Worm (Caenorhabditis elegans) whole organism, L1 larva: ENCODE data around the gene fpn-1.2.

Source experiments
- C04F5.9 ChIP-seq: sonication (generic microtip); optimal IDR thresholded peaks from 2 replicates; lab custom pipeline; 2016; ENCODE audit warnings: missing genetic modification characterization, missing compliant biosample characterization
- C16A3.4 ChIP-seq: fragments of 150-350 bp; optimal IDR thresholded peaks from 2 replicates; lab custom pipeline; 2014; ENCODE audit warnings: missing biosample characterization, missing genetic modification characterization
- F16B12.6 ChIP-seq: fragments of 150-350 bp; optimal IDR thresholded peaks from 2 replicates; lab custom pipeline; 2014; ENCODE audit warnings: missing biosample characterization, missing genetic modification characterization
- Y116A8C.19 ChIP-seq: sonication (generic microtip); optimal IDR thresholded peaks from 2 replicates; lab custom pipeline; 2016; ENCODE audit warnings: missing compliant biosample characterization, missing genetic modification characterization, borderline replicate concordance
- aly-2 ChIP-seq: fragments of 150-350 bp; optimal IDR thresholded peaks from 2 replicates; lab custom pipeline; 2014; ENCODE audit warnings: missing biosample characterization, missing genetic modification characterization
- blmp-1 ChIP-seq: fragments of 150-350 bp; optimal IDR thresholded peaks from 2 replicates; lab custom pipeline; 2014; ENCODE audit warnings: missing biosample characterization, missing genetic modification characterization
- ceh-8 ChIP-seq: fragments of 200-800 bp; sonication (Bioruptor generic); optimal IDR thresholded peaks from 2 replicates; lab custom pipeline; 2018; ENCODE audit warnings: mild to moderate bottlenecking, missing genetic modification characterization, moderate library complexity, missing compliant biosample characterization
- ceh-82 ChIP-seq, 3 experiments: fragments of 150-350 bp in 1 of 3; sonication (generic microtip) in 2 of 3; optimal IDR thresholded peaks; 2 replicates each; lab custom pipeline; 2014 to 2017; ENCODE audit warnings: missing biosample characterization in 3 of 3, missing genetic modification characterization in 3 of 3
- ceh-88 ChIP-seq: fragments of 200-800 bp; sonication (Bioruptor generic); IDR thresholded peaks from 2 replicates; pipeline ENCODE4 v1.3.6; 2022; ENCODE audit warnings: missing genetic modification characterization, missing compliant biosample characterization
- ceh-90 ChIP-seq: sonication (generic microtip); optimal IDR thresholded peaks from 2 replicates; lab custom pipeline; 2016; ENCODE audit warnings: missing genetic modification characterization, missing compliant biosample characterization
- ces-1 ChIP-seq: fragments of 150-350 bp; optimal IDR thresholded peaks from 2 replicates; lab custom pipeline; 2014; ENCODE audit warnings: missing biosample characterization, missing genetic modification reagents, missing genetic modification characterization
- dsc-1 ChIP-seq: sonication (generic microtip); optimal IDR thresholded peaks from 2 replicates; lab custom pipeline; 2016; ENCODE audit warnings: mild to moderate bottlenecking, missing genetic modification characterization, missing compliant biosample characterization
- efl-1 ChIP-seq, 4 experiments: fragments of 150-350 bp; optimal IDR thresholded peaks in 3 of 4; peaks in 1 of 4; 1 replicate in 1 of 4; 2 replicates in 3 of 4; lab custom pipeline; 2014; ENCODE audit warnings: missing biosample characterization in 2 of 4, missing genetic modification characterization in 2 of 4, missing genetic modification reagents in 2 of 4
- elt-2 ChIP-seq: sonication (generic microtip); optimal IDR thresholded peaks from 2 replicates; lab custom pipeline; 2016; ENCODE audit warnings: missing genetic modification characterization, mild to moderate bottlenecking, inconsistent platforms, missing compliant biosample characterization, missing genetic modification reagents
- elt-3 ChIP-seq, 6 experiments: fragments of 150-350 bp in 1 of 6; sonication (generic microtip); optimal IDR thresholded peaks; 2 replicates each; lab custom pipeline; 2017 to 2018; ENCODE audit warnings: missing biosample characterization in 6 of 6, missing genetic modification characterization in 6 of 6, inconsistent platforms in 1 of 6
- fkh-4 ChIP-seq: sonication (generic microtip); optimal IDR thresholded peaks from 2 replicates; lab custom pipeline; 2016; ENCODE audit warnings: missing compliant biosample characterization, missing genetic modification characterization, borderline replicate concordance
- hlh-17 ChIP-seq: fragments of 200-800 bp; sonication (Bioruptor generic); optimal IDR thresholded peaks from 2 replicates; lab custom pipeline; 2018; ENCODE audit warnings: missing genetic modification characterization, mild to moderate bottlenecking, missing compliant biosample characterization, moderate library complexity, borderline replicate concordance
- irx-1 ChIP-seq: sonication (generic microtip); optimal IDR thresholded peaks from 2 replicates; lab custom pipeline; 2016; ENCODE audit warnings: missing genetic modification characterization, missing compliant biosample characterization
- isw-1 ChIP-seq: fragments of 200-800 bp; sonication (Bioruptor generic); IDR thresholded peaks from 2 replicates; pipeline ENCODE4 v1.3.6; 2022; ENCODE audit warnings: missing genetic modification characterization, missing compliant biosample characterization
- jun-1 ChIP-seq: fragments of 150-350 bp; optimal IDR thresholded peaks from 2 replicates; lab custom pipeline; 2014; ENCODE audit warnings: missing biosample characterization, missing genetic modification reagents, missing genetic modification characterization
- lin-13 ChIP-seq: fragments of 150-350 bp; optimal IDR thresholded peaks from 2 replicates; lab custom pipeline; 2014; ENCODE audit warnings: missing biosample characterization, missing genetic modification reagents, missing genetic modification characterization
- lin-15B ChIP-seq: fragments of 150-350 bp; sonication (generic microtip); optimal IDR thresholded peaks from 3 replicates; lab custom pipeline; 2014; ENCODE audit warnings: missing biosample characterization, missing genetic modification characterization
- lin-35 ChIP-seq, 2 experiments: fragments of 150-350 bp; optimal IDR thresholded peaks; 2 replicates each; lab custom pipeline; 2014; ENCODE audit warnings: missing biosample characterization in 2 of 2, missing genetic modification characterization in 2 of 2, missing genetic modification reagents in 2 of 2
- lir-3 ChIP-seq: sonication (generic microtip); optimal IDR thresholded peaks from 2 replicates; lab custom pipeline; 2016; ENCODE audit warnings: mild to moderate bottlenecking, missing genetic modification characterization, moderate library complexity, missing compliant biosample characterization; ENCODE audit not compliant: poor library complexity
- mef-2 ChIP-seq: fragments of 150-350 bp; optimal IDR thresholded peaks from 2 replicates; lab custom pipeline; 2014; ENCODE audit warnings: missing biosample characterization, missing genetic modification characterization
- mep-1 ChIP-seq: fragments of 150-350 bp; optimal IDR thresholded peaks from 2 replicates; lab custom pipeline; 2014; ENCODE audit warnings: missing biosample characterization, missing genetic modification characterization
- nhr-12 ChIP-seq: sonication (generic microtip); optimal IDR thresholded peaks from 2 replicates; lab custom pipeline; 2017; ENCODE audit warnings: missing biosample characterization, missing genetic modification characterization
- nhr-19 ChIP-seq: fragments of 200-800 bp; sonication (Bioruptor generic); conservative IDR thresholded peaks from 2 replicates; pipeline ENCODE4 v1.3.6; 2022; ENCODE audit warnings: missing genetic modification characterization, missing compliant biosample characterization
- nhr-20 ChIP-seq: sonication (generic microtip); optimal IDR thresholded peaks from 2 replicates; lab custom pipeline; 2016; ENCODE audit warnings: mild to moderate bottlenecking, missing genetic modification characterization, missing compliant biosample characterization
- nhr-237 ChIP-seq: fragments of 150-350 bp; optimal IDR thresholded peaks from 2 replicates; lab custom pipeline; 2014; ENCODE audit warnings: missing biosample characterization, missing genetic modification characterization
- nhr-28 ChIP-seq: fragments of 150-350 bp; optimal IDR thresholded peaks from 2 replicates; lab custom pipeline; 2014; ENCODE audit warnings: missing biosample characterization, missing genetic modification characterization
- nhr-71 ChIP-seq: sonication (generic microtip); optimal IDR thresholded peaks from 2 replicates; lab custom pipeline; 2016; ENCODE audit warnings: mild to moderate bottlenecking, missing genetic modification characterization, moderate library complexity, missing compliant biosample characterization
- nhr-76 ChIP-seq: sonication (generic microtip); optimal IDR thresholded peaks from 2 replicates; lab custom pipeline; 2017; ENCODE audit warnings: missing biosample characterization, missing genetic modification characterization
- nhr-77 ChIP-seq: fragments of 150-350 bp; optimal IDR thresholded peaks from 2 replicates; lab custom pipeline; 2014; ENCODE audit warnings: missing biosample characterization, missing genetic modification characterization
- nhr-84 ChIP-seq: sonication (generic microtip); optimal IDR thresholded peaks from 2 replicates; lab custom pipeline; 2017; ENCODE audit warnings: missing biosample characterization, missing genetic modification characterization
- nhr-85 ChIP-seq: sonication (generic microtip); peaks from one replicate; lab custom pipeline; 2016; ENCODE audit warnings: missing genetic modification characterization, inconsistent platforms, missing compliant biosample characterization
- pag-3 ChIP-seq: sonication (generic microtip); optimal IDR thresholded peaks from 2 replicates; lab custom pipeline; 2017; ENCODE audit warnings: missing genetic modification characterization, mild to moderate bottlenecking, missing compliant biosample characterization, antibody characterized with exemption, borderline replicate concordance; ENCODE audit not compliant: insufficient read depth
- pax-3 ChIP-seq: fragments of 200-800 bp; sonication (Bioruptor generic); optimal IDR thresholded peaks from 2 replicates; lab custom pipeline; 2018; ENCODE audit warnings: mild to moderate bottlenecking, missing genetic modification characterization, moderate library complexity, missing compliant biosample characterization
- skn-1 ChIP-seq: fragments of 150-350 bp; optimal IDR thresholded peaks from 2 replicates; lab custom pipeline; 2014; ENCODE audit warnings: missing biosample characterization, missing genetic modification characterization
- snu-23 ChIP-seq: sonication (generic microtip); optimal IDR thresholded peaks from 2 replicates; lab custom pipeline; 2016; ENCODE audit warnings: missing genetic modification characterization, missing compliant biosample characterization
- sptf-1 ChIP-seq: fragments of 150-350 bp; optimal IDR thresholded peaks from 2 replicates; lab custom pipeline; 2014; ENCODE audit warnings: missing biosample characterization, missing genetic modification characterization
- tbx-2 ChIP-seq: sonication (generic microtip); optimal IDR thresholded peaks from 2 replicates; lab custom pipeline; 2016; ENCODE audit warnings: missing genetic modification characterization, missing compliant biosample characterization
- unc-62 ChIP-seq: fragments of 150-350 bp; optimal IDR thresholded peaks from 2 replicates; lab custom pipeline; 2014; ENCODE audit warnings: missing biosample characterization, missing genetic modification reagents, missing genetic modification characterization
- xbp-1 ChIP-seq: sonication (generic microtip); optimal IDR thresholded peaks from 2 replicates; lab custom pipeline; 2016; ENCODE audit warnings: missing genetic modification characterization, missing compliant biosample characterization
- zip-4 ChIP-seq: fragments of 200-800 bp; sonication (Bioruptor generic); optimal IDR thresholded peaks from 2 replicates; lab custom pipeline; 2018; ENCODE audit warnings: mild to moderate bottlenecking, missing genetic modification characterization, moderate library complexity, missing compliant biosample characterization
- ztf-11 ChIP-seq, 2 experiments: sonication (generic microtip); optimal IDR thresholded peaks; 2 replicates each; lab custom pipeline; 2016 to 2017; ENCODE audit warnings: missing genetic modification characterization in 2 of 2, missing biosample characterization in 1 of 2, missing compliant biosample characterization in 1 of 2
- ztf-4 ChIP-seq: fragments of 150-350 bp; optimal IDR thresholded peaks from 2 replicates; lab custom pipeline; 2014; ENCODE audit warnings: missing biosample characterization, missing genetic modification characterization

The fpn-1.2 gene

ce11 chrV:1471078-1471969, 6.8 kb upstream of the fpn-1.2 start (continued):
- TF ChIP-seq F16B12.6 (tag; lab: Kevin White, UChicago) (peak; percentile 25), xbp-1 (peak; percentile 60), nhr-19 (GFP tag; lab: Robert Waterston, UW) (peak; percentile 60), sptf-1 (tag; lab: Kevin White, UChicago) (no peak), aly-2 (tag; lab: Kevin White, UChicago) (peak; percentile 50), nhr-85 (tag; lab: Kevin White, UChicago) (peak; percentile 83), ceh-82 (tag; optimal IDR thresholded peaks at IDR 0.05; lab: Kevin White, UChicago) (peak in 2 of 3 experiments; percentile 36 to 86), C04F5.9 (tag; lab: Kevin White, UChicago) (no peak), ceh-90 (tag; lab: Kevin White, UChicago) (no peak), ztf-4 (tag; lab: Kevin White, UChicago) (no peak), isw-1 (GFP tag; lab: Robert Waterston, UW) (peak; percentile 64), skn-1 (peak; percentile 85), dsc-1 (peak; percentile 69), blmp-1 (peak; percentile 61), ztf-11 (tag; optimal IDR thresholded peaks at IDR 0.05; lab: Kevin White, UChicago) (peak in 1 of 2 experiments; percentile 20), mef-2 (no peak), nhr-76 (tag; lab: Kevin White, UChicago) (no peak), ces-1 (no peak), jun-1 (tag; lab: Kevin White, UChicago) (peak; percentile 46), pag-3 (tag; lab: Kevin White, UChicago) (peak; percentile 53), mep-1 (tag; lab: Kevin White, UChicago) (peak; percentile 86), nhr-71 (tag; lab: Kevin White, UChicago) (peak; percentile 80), snu-23 (GFP tag; lab: Kevin White, UChicago) (peak; percentile 79), tbx-2 (tag; lab: Kevin White, UChicago) (peak; percentile 69), nhr-20 (tag; lab: Kevin White, UChicago) (peak; percentile 76), nhr-237 (no peak), zip-4 (GFP tag; lab: Kevin White, UChicago) (peak; percentile 21), nhr-12 (tag; lab: Kevin White, UChicago) (no peak), lin-13 (GFP tag; lab: Kevin White, UChicago) (peak; percentile 84), C16A3.4 (tag; lab: Kevin White, UChicago) (peak; percentile 72), fkh-4 (tag; lab: Kevin White, UChicago) (no peak), nhr-84 (tag; lab: Kevin White, UChicago) (no peak), unc-62 (GFP tag; lab: Kevin White, UChicago) (no peak), pax-3 (tag; lab: Kevin White, UChicago) (no peak), elt-3 (tag; optimal IDR thresholded peaks at IDR 0.05; lab: Kevin White, UChicago) (peak in 2 of 6 experiments; percentile 41 to 53), ceh-88 (peak; percentile 43; the same call in 1 of the 2 replicates), ceh-8 (peak; percentile 18), nhr-28 (tag; lab: Kevin White, UChicago) (no peak), Y116A8C.19 (tag; lab: Kevin White, UChicago) (no peak), nhr-77 (peak; percentile 30), lin-15B (tag; lab: Kevin White, UChicago) (peak; percentile 86), lin-35 (GFP tag; optimal IDR thresholded peaks at IDR 0.05; lab: Kevin White, UChicago) (peak; percentile 94 to 95), lir-3 (tag; lab: Kevin White, UChicago) (no peak), efl-1 (optimal IDR thresholded peaks at IDR 0.05; lab: Kevin White, UChicago) (peak; percentile 81 to 92), efl-1 (GFP tag; optimal IDR thresholded peaks at IDR 0.05 in 1 of 2; lab: Kevin White, UChicago) (peak; percentile 90 to 99), hlh-17 (GFP tag; lab: Kevin White, UChicago) (no peak), elt-2 (tag; lab: Kevin White, UChicago) (no peak), irx-1 (tag; lab: Kevin White, UChicago) (peak; percentile 30)
